Fruit fly (Drosophila melanogaster): ENCODE data around the gene TfIIEbeta.

dm6 chr3L:4302088-4302487 lies 15.2 kb downstream of the TfIIEbeta start:
- TF ChIP-seq fd96Ca (GFP tag; IDR thresholded peaks at IDR 0.05) (no peak), CG15710 (tag; optimal IDR thresholded peaks at IDR 0.05) (no peak)
